Fruit fly (Drosophila melanogaster) whole organism, embryonic: ENCODE results near the gene Ldh.

Experiments used
- Awh ChIP-seq: fragments of 200-800 bp; sonication (Bioruptor generic); IDR thresholded peaks from 2 replicates; pipeline ENCODE4, ENCODE4 v1.3.6; 2022; ENCODE audit warnings: missing biosample characterization, missing genetic modification characterization
- CG1233 ChIP-seq: fragments of 200-800 bp; sonication (Bioruptor generic); optimal IDR thresholded peaks from 4 replicates; lab custom pipeline; 2018; ENCODE audit warnings: missing biosample characterization, mild to moderate bottlenecking, missing genetic modification characterization
- CG17829 ChIP-seq: fragments of 200-800 bp; optimal IDR thresholded peaks from 2 replicates; lab custom pipeline; 2019; ENCODE audit warnings: missing biosample characterization, mild to moderate bottlenecking, missing genetic modification characterization, moderate library complexity
- CG2202 ChIP-seq: fragments of 200-800 bp; sonication (Bioruptor generic); optimal IDR thresholded peaks from 2 replicates; lab custom pipeline; 2018; ENCODE audit warnings: missing biosample characterization, mild to moderate bottlenecking, missing genetic modification characterization
- CG2875 ChIP-seq: fragments of 200-800 bp; sonication (Bioruptor generic); optimal IDR thresholded peaks from 2 replicates; lab custom pipeline; 2017; ENCODE audit warnings: missing biosample characterization, mild to moderate bottlenecking, missing genetic modification characterization, missing genetic modification reagents
- CG30431 ChIP-seq: fragments of 200-800 bp; sonication (Bioruptor generic); optimal IDR thresholded peaks from 2 replicates; lab custom pipeline; 2017; ENCODE audit warnings: missing biosample characterization, missing genetic modification characterization
- CG34422 ChIP-seq: fragments of 200-800 bp; sonication (Bioruptor generic); IDR thresholded peaks from 3 replicates; pipeline ENCODE4 v1.3.6; 2022; ENCODE audit warnings: missing biosample characterization, missing genetic modification characterization
- CG4282 ChIP-seq: fragments of 200-800 bp; sonication (Bioruptor generic); optimal IDR thresholded peaks from 2 replicates; lab custom pipeline; 2016; ENCODE audit warnings: missing biosample characterization, missing genetic modification characterization
- CG4328 ChIP-seq: fragments of 200-800 bp; sonication (Bioruptor generic); optimal IDR thresholded peaks from 3 replicates; lab custom pipeline; 2017; ENCODE audit warnings: missing biosample characterization, missing genetic modification reagents, missing genetic modification characterization
- CG4360 ChIP-seq: fragments of 200-800 bp; sonication (Bioruptor generic); IDR thresholded peaks from 2 replicates; pipeline ENCODE4 v1.3.6; 2022; ENCODE audit warnings: missing biosample characterization, missing genetic modification characterization
- CG4820 ChIP-seq: fragments of 200-800 bp; sonication (Bioruptor generic); optimal IDR thresholded peaks from 3 replicates; lab custom pipeline; 2016; ENCODE audit warnings: missing biosample characterization, missing genetic modification characterization
- CG7556 ChIP-seq: fragments of 200-800 bp; sonication (Bioruptor generic); optimal IDR thresholded peaks from 2 replicates; lab custom pipeline; 2017; ENCODE audit warnings: missing biosample characterization, mild to moderate bottlenecking, missing genetic modification characterization
- CG7987 ChIP-seq: fragments of 200-800 bp; sonication (Bioruptor generic); optimal IDR thresholded peaks from 2 replicates; lab custom pipeline; 2018; ENCODE audit warnings: missing biosample characterization, mild to moderate bottlenecking, missing genetic modification characterization, moderate library complexity
- CG8359 ChIP-seq: fragments of 200-800 bp; sonication (Bioruptor generic); optimal IDR thresholded peaks from 2 replicates; lab custom pipeline; 2017; ENCODE audit warnings: missing biosample characterization, mild to moderate bottlenecking, missing genetic modification characterization, borderline replicate concordance
- CG8924 ChIP-seq: fragments of 200-800 bp; optimal IDR thresholded peaks from 3 replicates; lab custom pipeline; 2019; ENCODE audit warnings: missing biosample characterization, mild to moderate bottlenecking, missing genetic modification characterization, moderate library complexity
- CG9797 ChIP-seq: fragments of 200-800 bp; sonication (Bioruptor generic); optimal IDR thresholded peaks from 3 replicates; lab custom pipeline; 2018; ENCODE audit warnings: missing biosample characterization, mild to moderate bottlenecking, missing genetic modification characterization
- CG9817 ChIP-seq: fragments of 200-800 bp; sonication (Bioruptor generic); optimal IDR thresholded peaks from 2 replicates; lab custom pipeline; 2018; ENCODE audit warnings: missing biosample characterization, mild to moderate bottlenecking, missing genetic modification characterization, moderate library complexity
- CG9932 ChIP-seq: fragments of 200-800 bp; sonication (Bioruptor generic); IDR thresholded peaks from 2 replicates; pipeline ENCODE4 v1.3.6; 2022; ENCODE audit warnings: missing biosample characterization, missing genetic modification characterization
- E2f1 ChIP-seq: fragments of 200-800 bp; sonication (Bioruptor generic); IDR thresholded peaks from 2 replicates; pipeline ENCODE4 v1.3.6; 2022; ENCODE audit warnings: missing biosample characterization, missing genetic modification characterization
- ERR ChIP-seq: fragments of 200-800 bp; sonication (Bioruptor generic); optimal IDR thresholded peaks from 2 replicates; lab custom pipeline; 2016; ENCODE audit warnings: missing biosample characterization, missing genetic modification characterization
- Fer3 ChIP-seq: fragments of 200-800 bp; sonication (Bioruptor generic); optimal IDR thresholded peaks from 2 replicates; lab custom pipeline; 2018; ENCODE audit warnings: missing biosample characterization, mild to moderate bottlenecking, missing genetic modification characterization, moderate library complexity
- HmgD ChIP-seq: fragments of 200-800 bp; sonication (Bioruptor generic); optimal IDR thresholded peaks from 3 replicates; lab custom pipeline; 2016; ENCODE audit warnings: missing biosample characterization, missing genetic modification characterization
- Med ChIP-seq: fragments of 200-800 bp; sonication (Bioruptor generic); peaks from one replicate; lab custom pipeline; 2016; ENCODE audit warnings: missing biosample characterization, missing genetic modification characterization, mild to moderate bottlenecking, inconsistent platforms, moderate library complexity
- amos ChIP-seq: fragments of 200-800 bp; sonication (Bioruptor generic); IDR thresholded peaks from 2 replicates; pipeline ENCODE4 v1.3.6; 2022; ENCODE audit warnings: missing biosample characterization, missing genetic modification characterization; ENCODE audit not compliant: partially characterized antibody
- chinmo ChIP-seq: fragments of 200-800 bp; sonication (Bioruptor generic); IDR thresholded peaks from 4 replicates; pipeline ENCODE4 v1.3.6; 2022; ENCODE audit warnings: missing biosample characterization, missing genetic modification characterization; ENCODE audit not compliant: partially characterized antibody
- chm ChIP-seq: fragments of 200-800 bp; sonication (Bioruptor generic); IDR thresholded peaks from 2 replicates; pipeline ENCODE4 v1.3.6; 2022; ENCODE audit warnings: missing biosample characterization, missing genetic modification characterization
- fd96Cb ChIP-seq: fragments of 200-800 bp; sonication (Bioruptor generic); optimal IDR thresholded peaks from 2 replicates; lab custom pipeline; 2018; ENCODE audit warnings: missing biosample characterization, mild to moderate bottlenecking, missing genetic modification characterization, moderate library complexity
- ken ChIP-seq: fragments of 200-800 bp; sonication (Bioruptor generic); IDR thresholded peaks from 3 replicates; pipeline ENCODE4 v1.3.6; 2022; ENCODE audit warnings: missing biosample characterization, missing genetic modification characterization
- nau ChIP-seq: fragments of 200-800 bp; sonication (Bioruptor generic); optimal IDR thresholded peaks from 3 replicates; lab custom pipeline; 2017; ENCODE audit warnings: missing biosample characterization, mild to moderate bottlenecking, missing genetic modification characterization, missing genetic modification reagents
- nerfin-2 ChIP-seq: fragments of 200-800 bp; sonication (Bioruptor generic); IDR thresholded peaks from 2 replicates; pipeline ENCODE4 v1.3.6; 2022; ENCODE audit warnings: missing biosample characterization, missing genetic modification characterization; ENCODE audit not compliant: partially characterized antibody
- org-1 ChIP-seq: fragments of 200-800 bp; sonication (Bioruptor generic); optimal IDR thresholded peaks from 2 replicates; lab custom pipeline; 2017; ENCODE audit warnings: missing biosample characterization, missing genetic modification characterization
- schlank ChIP-seq: fragments of 200-800 bp; sonication (Bioruptor generic); optimal IDR thresholded peaks from 2 replicates; lab custom pipeline; 2018; ENCODE audit warnings: missing biosample characterization, mild to moderate bottlenecking, missing genetic modification characterization
- trem ChIP-seq: fragments of 200-800 bp; optimal IDR thresholded peaks from 3 replicates; lab custom pipeline; 2019; ENCODE audit warnings: missing biosample characterization, mild to moderate bottlenecking, missing genetic modification characterization, moderate library complexity
- wek ChIP-seq: fragments of 200-800 bp; sonication (Bioruptor generic); optimal IDR thresholded peaks from 3 replicates; lab custom pipeline; 2018; ENCODE audit warnings: missing biosample characterization, mild to moderate bottlenecking, missing genetic modification characterization, moderate library complexity

The Ldh gene

dm6 chr3L:6215976-6216786, 46.3 kb downstream of the Ldh start (continued):
- TF ChIP-seq CG4820 (GFP tag; lab: Kevin White, UChicago): no peak
- TF ChIP-seq ERR (GFP tag; lab: Kevin White, UChicago): no peak
- TF ChIP-seq CG7987 (GFP tag; lab: Kevin White, UChicago): peak; percentile 81
- peak; percentile 54 for TF ChIP-seq CG8359 (GFP tag; lab: Kevin White, UChicago)
- TF ChIP-seq schlank: peak; percentile 28
- peak; percentile 49; the same call in 1 of the 3 replicates for TF ChIP-seq CG34422 (GFP tag; lab: Robert Waterston, UW)
- peak; percentile 10 for TF ChIP-seq CG9817 (tag; lab: Kevin White, UChicago)
- TF ChIP-seq HmgD (GFP tag; lab: Kevin White, UChicago): no peak
- peak; percentile 57 for TF ChIP-seq CG4328 (GFP tag; lab: Kevin White, UChicago)
- peak; percentile 77 for TF ChIP-seq CG1233 (GFP tag; lab: Kevin White, UChicago)
- no peak for TF ChIP-seq CG17829
- no peak for TF ChIP-seq CG9932 (GFP tag; lab: Robert Waterston, UW)
- TF ChIP-seq amos (GFP tag; lab: Robert Waterston, UW): no peak
- peak; percentile 73 for TF ChIP-seq wek (GFP tag; lab: Kevin White, UChicago)
- TF ChIP-seq trem: peak; percentile 28
- TF ChIP-seq CG7556 (GFP tag; lab: Kevin White, UChicago): no peak
- TF ChIP-seq CG4360 (GFP tag; lab: Robert Waterston, UW): no peak
- TF ChIP-seq org-1: peak; percentile 52
- peak; percentile 85 for TF ChIP-seq Med (GFP tag; lab: Kevin White, UChicago)
- TF ChIP-seq Awh (GFP tag; lab: Robert Waterston, UW): 0 out of 2 replicates have a peak, but pooled peaks have one; percentile 24
- peak; percentile 17 for TF ChIP-seq fd96Cb (tag; lab: Kevin White, UChicago)
- TF ChIP-seq nerfin-2 (GFP tag; lab: Robert Waterston, UW): no peak
- no peak for TF ChIP-seq CG4282
- TF ChIP-seq nau: no peak
- TF ChIP-seq CG8924: peak; percentile 65
- no peak for TF ChIP-seq chm (GFP tag; lab: Robert Waterston, UW)
- 0 out of 3 replicates have a peak, but pooled peaks have one; percentile 20 for TF ChIP-seq ken
- no peak for TF ChIP-seq CG9797 (GFP tag; lab: Kevin White, UChicago)
- peak; percentile 18 for TF ChIP-seq CG2202
- TF ChIP-seq CG2875 (GFP tag; lab: Kevin White, UChicago): peak; percentile 47
- TF ChIP-seq Fer3: peak; percentile 49
- no peak for TF ChIP-seq E2f1 (GFP tag; lab: Robert Waterston, UW)
- no peak for TF ChIP-seq CG30431 (GFP tag; lab: Kevin White, UChicago)
- TF ChIP-seq chinmo (GFP tag; lab: Robert Waterston, UW): 0 out of 4 replicates have a peak, but pooled peaks have one; percentile 59
- TF ChIP-seq, all 482 proteins: peak for 89
